Worm (Caenorhabditis elegans): ENCODE measurements around the gene C54C6.5.

C54C6.5 gene

DNA sequence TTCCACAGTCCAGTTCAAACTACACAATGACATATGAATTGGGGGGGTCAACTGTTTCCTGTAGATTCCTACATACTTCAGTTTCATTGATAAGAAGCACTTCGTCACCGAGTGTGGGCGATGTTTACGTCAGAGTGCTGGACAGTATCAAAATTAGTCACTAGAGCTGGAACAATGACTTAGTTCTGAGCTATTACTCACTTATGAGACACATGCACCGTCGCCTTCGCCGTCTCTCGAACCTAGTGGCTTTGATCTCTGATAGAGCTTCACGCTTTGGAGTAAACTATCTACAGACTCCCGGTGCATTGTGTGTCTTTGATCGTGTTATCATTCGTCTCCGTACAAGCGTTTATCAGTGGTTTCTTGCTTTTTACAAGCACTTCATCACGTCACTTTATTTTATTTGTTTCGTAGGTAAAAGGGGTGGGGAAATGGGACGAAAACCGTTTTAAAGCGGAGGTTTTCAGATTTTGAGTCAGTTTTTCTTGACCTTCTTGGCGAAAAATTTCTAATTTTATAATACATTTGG lies 21.8 kb upstream of the C54C6.5 start:
- no peak for TF ChIP-seq elt-3 (tag; optimal IDR thresholded peaks at IDR 0.05)
- TF ChIP-seq blmp-1 (tag; optimal IDR thresholded peaks at IDR 0.05): no peak
- no peak for TF ChIP-seq cnd-1 (tag; optimal IDR thresholded peaks at IDR 0.05)
- no peak for TF ChIP-seq lin-13 (tag; optimal IDR thresholded peaks at IDR 0.05)
- TF ChIP-seq drap-1 (GFP tag; optimal IDR thresholded peaks at IDR 0.05): no peak
- no peak for TF ChIP-seq nhr-76 (tag; optimal IDR thresholded peaks at IDR 0.05)
- no peak for TF ChIP-seq lin-32 (GFP tag; optimal IDR thresholded peaks at IDR 0.05)
- TF ChIP-seq zip-8 (tag; optimal IDR thresholded peaks at IDR 0.05): no peak
- TF ChIP-seq pha-4 (tag; optimal IDR thresholded peaks at IDR 0.05): no peak
- no peak for TF ChIP-seq tbx-8 (GFP tag; optimal IDR thresholded peaks at IDR 0.05)

DNA sequence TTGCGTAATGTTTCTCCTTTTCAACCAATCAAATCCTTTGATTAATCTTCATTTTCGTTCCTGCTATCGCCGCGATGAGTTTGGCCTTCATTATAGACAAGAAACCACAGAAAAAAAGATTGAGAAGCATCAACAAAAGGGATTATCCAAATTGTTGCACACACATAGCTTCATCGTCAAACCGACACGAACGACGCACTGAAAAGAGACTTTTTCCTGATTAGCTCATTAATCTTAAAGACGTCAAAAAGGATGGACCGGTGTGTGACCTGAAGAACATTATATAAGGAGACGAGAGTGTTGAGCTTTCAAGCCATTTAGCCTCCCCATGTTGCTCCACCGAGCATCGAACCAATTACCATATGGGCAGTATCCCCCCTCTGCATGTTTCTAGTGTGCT lies 20.1 kb upstream of the C54C6.5 start:
- no peak for TF ChIP-seq mls-2 (tag; optimal IDR thresholded peaks at IDR 0.05)
- no peak for TF ChIP-seq pha-4 (tag; optimal IDR thresholded peaks at IDR 0.05)
- no peak for TF ChIP-seq nhr-2 (tag; optimal IDR thresholded peaks at IDR 0.05)
- TF ChIP-seq nhr-28 (tag; optimal IDR thresholded peaks at IDR 0.05): no peak
- no peak for TF ChIP-seq nhr-76 (tag; optimal IDR thresholded peaks at IDR 0.05)
- no peak for TF ChIP-seq hlh-1 (tag; optimal IDR thresholded peaks at IDR 0.05)
- no peak for TF ChIP-seq nhr-12 (tag; optimal IDR thresholded peaks at IDR 0.05)
- no peak for TF ChIP-seq ces-1 (GFP tag; optimal IDR thresholded peaks at IDR 0.05)
- TF ChIP-seq bed-3 (GFP tag; optimal IDR thresholded peaks at IDR 0.05): no peak

ce11 chrIII:3566785-3567184 lies 17.1 kb upstream of the C54C6.5 start:
- TF ChIP-seq mep-1 (tag; optimal IDR thresholded peaks at IDR 0.05): no peak
- no peak for TF ChIP-seq M03D4.4 (tag; optimal IDR thresholded peaks at IDR 0.05)
- peak; percentile 16 for TF ChIP-seq ceh-83 (GFP tag; optimal IDR thresholded peaks at IDR 0.05)
- no peak for TF ChIP-seq tbx-8 (GFP tag; optimal IDR thresholded peaks at IDR 0.05)
- peak; percentile 27 for TF ChIP-seq sptf-1 (tag; optimal IDR thresholded peaks at IDR 0.05)

DNA sequence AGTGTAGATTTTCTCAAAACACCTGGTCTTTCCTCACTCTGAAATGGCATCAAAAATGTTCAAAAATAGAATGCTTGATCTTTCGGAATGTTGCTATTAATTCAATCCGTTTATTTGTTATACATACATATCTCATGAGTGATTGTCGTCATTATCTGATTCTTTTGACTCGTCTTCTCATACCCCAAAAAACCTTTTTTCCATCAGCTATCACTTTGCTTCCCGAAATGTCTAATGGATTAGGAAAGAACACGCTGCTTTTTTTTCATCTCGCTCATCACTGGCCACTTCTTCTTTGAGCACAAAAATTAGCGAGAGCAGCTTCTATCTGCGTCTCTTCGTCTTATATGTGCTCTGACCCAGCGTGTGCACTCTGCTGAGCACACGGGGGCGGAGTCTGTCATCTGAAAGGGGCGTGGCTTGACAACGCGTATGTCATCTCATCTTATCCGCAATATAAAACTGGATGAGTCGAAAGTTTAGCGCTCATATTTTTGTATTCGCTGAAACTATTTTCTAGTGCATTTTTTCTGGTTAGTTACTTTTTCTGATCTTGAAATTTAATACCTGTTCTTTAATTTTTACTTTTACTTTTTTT lies 15.2 kb upstream of the C54C6.5 start:
- TF ChIP-seq nhr-237 (tag; optimal IDR thresholded peaks at IDR 0.05) (no peak), ceh-43 (GFP tag; optimal IDR thresholded peaks at IDR 0.05) (no peak), tbx-8 (GFP tag; optimal IDR thresholded peaks at IDR 0.05) (no peak), unc-39 (tag; optimal IDR thresholded peaks at IDR 0.05) (no peak), ceh-83 (GFP tag; optimal IDR thresholded peaks at IDR 0.05) (no peak), nhr-76 (tag; optimal IDR thresholded peaks at IDR 0.05) (no peak), M03D4.4 (tag; optimal IDR thresholded peaks at IDR 0.05) (no peak), mab-5 (tag; optimal IDR thresholded peaks at IDR 0.05) (no peak), mls-2 (tag; optimal IDR thresholded peaks at IDR 0.05) (no peak), drap-1 (GFP tag; optimal IDR thresholded peaks at IDR 0.05) (no peak), nhr-2 (tag; optimal IDR thresholded peaks at IDR 0.05) (no peak), ces-1 (GFP tag; optimal IDR thresholded peaks at IDR 0.05) (no peak), lsy-2 (tag; optimal IDR thresholded peaks at IDR 0.05) (no peak), elt-1 (tag; optimal IDR thresholded peaks at IDR 0.05; ENCODE audit: borderline replicate concordance, insufficient read depth) (no peak), ham-2 (GFP tag; optimal IDR thresholded peaks at IDR 0.05) (no peak), unc-62 (GFP tag; optimal IDR thresholded peaks at IDR 0.05) (no peak), zip-8 (tag; optimal IDR thresholded peaks at IDR 0.05) (no peak), lin-13 (tag; optimal IDR thresholded peaks at IDR 0.05) (no peak), nhr-12 (tag; optimal IDR thresholded peaks at IDR 0.05) (no peak), sptf-1 (tag; optimal IDR thresholded peaks at IDR 0.05) (no peak)

ce11 chrIII:3562276-3562675 lies 12.6 kb upstream of the C54C6.5 start:
- TF ChIP-seq lsy-2 (tag; optimal IDR thresholded peaks at IDR 0.05): no peak
- no peak for TF ChIP-seq mep-1 (tag; optimal IDR thresholded peaks at IDR 0.05)
- no peak for TF ChIP-seq pha-4 (tag; optimal IDR thresholded peaks at IDR 0.05)
- TF ChIP-seq mab-5 (tag; optimal IDR thresholded peaks at IDR 0.05): no peak
- TF ChIP-seq M03D4.4 (tag; optimal IDR thresholded peaks at IDR 0.05): no peak
- TF ChIP-seq sptf-1 (tag; optimal IDR thresholded peaks at IDR 0.05): no peak
- TF ChIP-seq flh-1 (GFP tag; optimal IDR thresholded peaks at IDR 0.05): no peak

Measured in whole organism, mixed stage, embryonic.